Worm (Caenorhabditis elegans): ENCODE results near the gene clec-3.
"Not testable (repeated sequence)": the region's sequence is repeated elsewhere in the genome, so short reads cannot be mapped to it uniquely, and the experiment has no call there.

clec-3 gene

ce11 chrII:3043358-3043757 lies 23.7 kb upstream of the clec-3 start, which contains the start of gene B0454.8:
B0454.8 (minus strand) TSS chrII:3043458.
- TF ChIP-seq sptf-1 (tag; optimal IDR thresholded peaks at IDR 0.05), result no peak
- no peak for TF ChIP-seq nhr-76 (tag; optimal IDR thresholded peaks at IDR 0.05)
- TF ChIP-seq unc-62 (GFP tag; optimal IDR thresholded peaks at IDR 0.05), result no peak
- TF ChIP-seq elt-3 (tag; optimal IDR thresholded peaks at IDR 0.05), result no peak
- no peak for TF ChIP-seq mls-2 (tag; optimal IDR thresholded peaks at IDR 0.05)
- TF ChIP-seq M03D4.4 (tag; optimal IDR thresholded peaks at IDR 0.05), result no peak
- no peak for TF ChIP-seq flh-1 (GFP tag; optimal IDR thresholded peaks at IDR 0.05)
- no peak for TF ChIP-seq ceh-83 (GFP tag; optimal IDR thresholded peaks at IDR 0.05)
- TF ChIP-seq sem-2 (GFP tag; optimal IDR thresholded peaks at IDR 0.05), result no peak
- TF ChIP-seq nhr-237 (tag; optimal IDR thresholded peaks at IDR 0.05), result no peak
- no peak for TF ChIP-seq lin-13 (tag; optimal IDR thresholded peaks at IDR 0.05)
- TF ChIP-seq ces-1 (GFP tag; optimal IDR thresholded peaks at IDR 0.05), result no peak
- no peak for TF ChIP-seq nhr-28 (tag; optimal IDR thresholded peaks at IDR 0.05)
- no peak for TF ChIP-seq blmp-1 (tag; optimal IDR thresholded peaks at IDR 0.05)
- no peak for TF ChIP-seq ceh-39 (tag; optimal IDR thresholded peaks at IDR 0.05)

DNA sequence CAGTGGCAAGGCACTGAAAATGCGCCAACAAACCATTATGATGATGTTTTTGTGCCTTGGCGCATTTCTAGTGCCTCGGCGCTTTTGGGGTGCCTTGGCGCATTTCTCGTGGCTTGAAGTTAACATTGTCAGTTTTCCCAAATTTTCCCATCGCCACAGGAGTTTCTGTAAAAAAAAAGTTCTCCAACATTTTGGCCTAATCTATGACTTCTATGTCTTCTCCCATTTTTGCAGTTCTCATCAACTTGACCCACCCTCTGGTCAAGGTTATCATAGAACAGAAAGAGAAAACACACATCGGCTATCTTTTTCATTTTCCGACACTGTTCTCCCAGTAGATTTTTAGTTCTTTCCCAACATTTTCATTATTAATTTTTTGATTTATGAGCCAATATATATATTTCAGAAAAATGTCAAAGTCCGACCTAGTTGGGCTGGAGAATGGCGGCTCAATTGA lies 18.8 kb upstream of the clec-3 start, which contains the start of the genes B0454.26 and B0454.5:
Gene B0454.26 (minus strand): TSS at position 101 of the 457 bp plus-strand sequence.
Gene B0454.5 (plus strand): TSS at position 407 of the 457 bp plus-strand sequence.
- TF ChIP-seq hlh-1 (tag; optimal IDR thresholded peaks at IDR 0.05), result no peak
- TF ChIP-seq bed-3 (GFP tag; optimal IDR thresholded peaks at IDR 0.05), result no peak
- no peak for TF ChIP-seq mep-1 (tag; optimal IDR thresholded peaks at IDR 0.05)

- TF ChIP-seq nhr-28 (tag; optimal IDR thresholded peaks at IDR 0.05), result no peak
- no peak for TF ChIP-seq nhr-76 (tag; optimal IDR thresholded peaks at IDR 0.05)
- TF ChIP-seq flh-1 (GFP tag; optimal IDR thresholded peaks at IDR 0.05), result no peak
- TF ChIP-seq mab-5 (tag; optimal IDR thresholded peaks at IDR 0.05), result no peak
- TF ChIP-seq elt-1 (tag; optimal IDR thresholded peaks at IDR 0.05; ENCODE audit: borderline replicate concordance, insufficient read depth), result no peak
- TF ChIP-seq nhr-2 (tag; optimal IDR thresholded peaks at IDR 0.05), result no peak
- no peak for TF ChIP-seq mep-1 (tag; optimal IDR thresholded peaks at IDR 0.05)
- TF ChIP-seq drap-1 (GFP tag; optimal IDR thresholded peaks at IDR 0.05), result no peak
- TF ChIP-seq snpc-4 (tag; optimal IDR thresholded peaks at IDR 0.05), result no peak
- TF ChIP-seq sptf-1 (tag; optimal IDR thresholded peaks at IDR 0.05), result no peak
- TF ChIP-seq mls-2 (tag; optimal IDR thresholded peaks at IDR 0.05), result no peak
- TF ChIP-seq pha-4 (tag; optimal IDR thresholded peaks at IDR 0.05), result no peak
- TF ChIP-seq M03D4.4 (tag; optimal IDR thresholded peaks at IDR 0.05), result no peak
- TF ChIP-seq zip-8 (tag; optimal IDR thresholded peaks at IDR 0.05), result no peak
- TF ChIP-seq elt-3 (tag; optimal IDR thresholded peaks at IDR 0.05), result no peak
- no peak for TF ChIP-seq ceh-83 (GFP tag; optimal IDR thresholded peaks at IDR 0.05)
- no peak for TF ChIP-seq bed-3 (GFP tag; optimal IDR thresholded peaks at IDR 0.05)
- no peak for TF ChIP-seq sem-2 (GFP tag; optimal IDR thresholded peaks at IDR 0.05)
- TF ChIP-seq lin-32 (GFP tag; optimal IDR thresholded peaks at IDR 0.05), result no peak
Observed at ce11 chrII:3036344-3036743, 16.6 kb upstream of the clec-3 start.

DNA sequence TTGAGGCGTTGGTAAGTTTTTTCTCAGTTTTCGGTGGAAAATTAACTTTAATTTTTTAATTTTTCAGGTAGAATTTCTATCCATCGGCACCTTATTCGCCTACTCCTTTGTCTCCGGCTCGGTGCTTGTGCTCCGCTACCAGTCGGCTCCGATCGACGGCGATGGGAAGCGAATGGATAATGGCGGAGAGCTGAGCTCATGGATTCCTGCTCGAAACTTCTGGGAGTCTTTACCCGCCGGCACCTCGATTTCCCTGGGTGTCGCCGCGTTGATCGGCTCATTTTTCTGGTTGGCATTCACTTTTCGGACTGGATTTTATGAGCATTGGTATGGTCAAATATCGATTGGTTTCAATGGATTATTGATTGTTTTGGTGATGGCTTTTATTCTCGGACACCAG lies 15.2 kb upstream of the clec-3 start:
- TF ChIP-seq lin-13 (tag; optimal IDR thresholded peaks at IDR 0.05) (no peak), ceh-39 (tag; optimal IDR thresholded peaks at IDR 0.05) (no peak), flh-1 (GFP tag; optimal IDR thresholded peaks at IDR 0.05) (no peak), zip-8 (tag; optimal IDR thresholded peaks at IDR 0.05) (no peak), ces-1 (GFP tag; optimal IDR thresholded peaks at IDR 0.05) (no peak), lin-32 (GFP tag; optimal IDR thresholded peaks at IDR 0.05) (no peak), sptf-1 (tag; optimal IDR thresholded peaks at IDR 0.05) (no peak), cnd-1 (tag; optimal IDR thresholded peaks at IDR 0.05) (no peak), nhr-76 (tag; optimal IDR thresholded peaks at IDR 0.05) (no peak), ceh-43 (GFP tag; optimal IDR thresholded peaks at IDR 0.05) (no peak), nhr-2 (tag; optimal IDR thresholded peaks at IDR 0.05) (no peak), elt-3 (tag; optimal IDR thresholded peaks at IDR 0.05) (no peak), unc-62 (GFP tag; optimal IDR thresholded peaks at IDR 0.05) (no peak), ham-2 (GFP tag; optimal IDR thresholded peaks at IDR 0.05) (no peak), nhr-28 (tag; optimal IDR thresholded peaks at IDR 0.05) (no peak), hlh-1 (tag; optimal IDR thresholded peaks at IDR 0.05) (no peak), bed-3 (GFP tag; optimal IDR thresholded peaks at IDR 0.05) (no peak), snpc-4 (tag; optimal IDR thresholded peaks at IDR 0.05) (no peak), elt-1 (tag; optimal IDR thresholded peaks at IDR 0.05; ENCODE audit: borderline replicate concordance, insufficient read depth) (no peak), M03D4.4 (tag; optimal IDR thresholded peaks at IDR 0.05) (no peak)

- not testable (repeated sequence) for TF ChIP-seq snpc-4, nhr-76, mep-1 (tag; optimal IDR thresholded peaks at IDR 0.05)
Observed at ce11 chrII:3032480-3032879, 12.8 kb upstream of the clec-3 start, which contains the start of gene B0454.6. B0454.6 (plus strand) TSS chrII:3032780.

Measured in whole organism, mixed stage, embryonic.